Fruit fly (Drosophila melanogaster) whole organism, embryonic: ENCODE results near the gene CG34298.

Source experiments
- Asciz ChIP-seq: fragments of 200-800 bp; sonication (Bioruptor generic); optimal IDR thresholded peaks from 2 replicates; lab custom pipeline; 2017; ENCODE audit warnings: missing biosample characterization, mild to moderate bottlenecking, missing genetic modification characterization, missing genetic modification reagents
- Bdp1 ChIP-seq: fragments of 200-800 bp; sonication (Bioruptor generic); optimal IDR thresholded peaks from 3 replicates; lab custom pipeline; 2016; ENCODE audit warnings: missing biosample characterization, missing genetic modification characterization
- CG10274 ChIP-seq: fragments of 200-800 bp; sonication (Bioruptor generic); optimal IDR thresholded peaks from 3 replicates; lab custom pipeline; 2017; ENCODE audit warnings: missing biosample characterization, mild to moderate bottlenecking, missing genetic modification characterization
- CG11398 ChIP-seq: fragments of 200-800 bp; sonication (Bioruptor generic); optimal IDR thresholded peaks from 2 replicates; lab custom pipeline; 2016; ENCODE audit warnings: missing biosample characterization, missing genetic modification characterization
- CG12155 ChIP-seq: fragments of 200-800 bp; sonication (Bioruptor generic); optimal IDR thresholded peaks from 3 replicates; lab custom pipeline; 2016; ENCODE audit warnings: missing biosample characterization, missing genetic modification characterization
- CG13775 ChIP-seq: fragments of 200-800 bp; sonication (Bioruptor generic); optimal IDR thresholded peaks from 3 replicates; lab custom pipeline; 2017; ENCODE audit warnings: missing biosample characterization, mild to moderate bottlenecking, missing genetic modification characterization
- CG17912 ChIP-seq: fragments of 200-800 bp; sonication (Bioruptor generic); optimal IDR thresholded peaks from 2 replicates; lab custom pipeline; 2018; ENCODE audit warnings: missing biosample characterization, mild to moderate bottlenecking, missing genetic modification characterization
- CG18011 ChIP-seq: fragments of 200-800 bp; sonication (Bioruptor generic); optimal IDR thresholded peaks from 2 replicates; lab custom pipeline; 2017; ENCODE audit warnings: missing biosample characterization, missing genetic modification characterization, mild to moderate bottlenecking, moderate library complexity, missing genotype
- CG2116 ChIP-seq: fragments of 200-800 bp; sonication (Bioruptor generic); optimal IDR thresholded peaks from 3 replicates; lab custom pipeline; 2018; ENCODE audit warnings: missing biosample characterization, mild to moderate bottlenecking, missing genetic modification characterization
- CG2120 ChIP-seq: fragments of 200-800 bp; sonication (Bioruptor generic); optimal IDR thresholded peaks from 3 replicates; lab custom pipeline; 2016; ENCODE audit warnings: missing biosample characterization, missing genetic modification characterization
- CG2889 ChIP-seq: fragments of 200-800 bp; sonication (Bioruptor generic); IDR thresholded peaks from 3 replicates; pipeline ENCODE4 v1.3.6; 2022; ENCODE audit warnings: missing biosample characterization, missing genetic modification characterization
- CG30403 ChIP-seq: fragments of 200-800 bp; sonication (Bioruptor generic); optimal IDR thresholded peaks from 3 replicates; lab custom pipeline; 2016; ENCODE audit warnings: missing biosample characterization, missing genetic modification characterization
- CG34376 ChIP-seq: fragments of 200-800 bp; sonication (Bioruptor generic); optimal IDR thresholded peaks from 2 replicates; lab custom pipeline; 2018; ENCODE audit warnings: missing biosample characterization, mild to moderate bottlenecking, missing genetic modification characterization
- CG4730 ChIP-seq: fragments of 200-800 bp; sonication (Bioruptor generic); IDR thresholded peaks from 2 replicates; pipeline ENCODE4 v1.3.6; 2022; ENCODE audit warnings: missing biosample characterization, missing genetic modification characterization
- CG5953 ChIP-seq: fragments of 200-800 bp; sonication (Bioruptor generic); IDR thresholded peaks from 2 replicates; pipeline ENCODE4 v1.3.6; 2022; ENCODE audit warnings: missing biosample characterization, missing genetic modification characterization
- CG6689 ChIP-seq: fragments of 200-800 bp; sonication (Bioruptor generic); IDR thresholded peaks from 2 replicates; pipeline ENCODE4 v1.3.6; 2022; ENCODE audit warnings: missing biosample characterization, missing genetic modification characterization
- CG6813 ChIP-seq: fragments of 200-800 bp; sonication (Bioruptor generic); optimal IDR thresholded peaks from 2 replicates; lab custom pipeline; 2017; ENCODE audit warnings: missing biosample characterization, missing genetic modification characterization, mild to moderate bottlenecking, moderate library complexity, missing genetic modification reagents
- CG7745 ChIP-seq: fragments of 200-800 bp; sonication (Bioruptor generic); optimal IDR thresholded peaks from 2 replicates; lab custom pipeline; 2018; ENCODE audit warnings: missing biosample characterization, mild to moderate bottlenecking, missing genetic modification characterization, moderate library complexity
- Dll ChIP-seq: fragments of 200-800 bp; sonication (Bioruptor generic); IDR thresholded peaks from 4 replicates; pipeline ENCODE4 v1.3.6; 2022; ENCODE audit warnings: missing biosample characterization, missing genetic modification characterization; ENCODE audit not compliant: partially characterized antibody
- Doc3 ChIP-seq: fragments of 200-800 bp; sonication (Bioruptor generic); IDR thresholded peaks from 3 replicates; pipeline ENCODE4 v1.3.6; 2022; ENCODE audit warnings: missing biosample characterization, missing genetic modification characterization; ENCODE audit not compliant: partially characterized antibody
- Dp ChIP-seq: fragments of 200-800 bp; sonication (Bioruptor generic); optimal IDR thresholded peaks from 2 replicates; lab custom pipeline; 2018; ENCODE audit warnings: missing biosample characterization, mild to moderate bottlenecking, missing genetic modification characterization, moderate library complexity
- Gsc ChIP-seq: fragments of 200-800 bp; sonication (Bioruptor generic); IDR thresholded peaks from 2 replicates; pipeline ENCODE4 v1.3.6; 2022; ENCODE audit warnings: missing biosample characterization, missing genetic modification characterization
- HmgD ChIP-seq: fragments of 200-800 bp; sonication (Bioruptor generic); optimal IDR thresholded peaks from 3 replicates; lab custom pipeline; 2016; ENCODE audit warnings: missing biosample characterization, missing genetic modification characterization
- Hmr ChIP-seq: fragments of 200-800 bp; sonication (Bioruptor generic); optimal IDR thresholded peaks from 3 replicates; lab custom pipeline; 2017; ENCODE audit warnings: mild to moderate bottlenecking, missing biosample characterization, missing genetic modification reagents, missing genetic modification characterization
- Oli ChIP-seq: fragments of 200-800 bp; sonication (Bioruptor generic); optimal IDR thresholded peaks from 2 replicates; lab custom pipeline; 2018; ENCODE audit warnings: missing biosample characterization, mild to moderate bottlenecking, missing genetic modification characterization, moderate library complexity
- Optix ChIP-seq: fragments of 200-800 bp; sonication (Bioruptor generic); IDR thresholded peaks from 3 replicates; pipeline ENCODE4 v1.3.6; 2022; ENCODE audit warnings: missing biosample characterization, missing genetic modification characterization
- Scr ChIP-seq: fragments of 200-800 bp; sonication (Bioruptor generic); IDR thresholded peaks from 2 replicates; pipeline ENCODE4 v1.3.6; 2022; ENCODE audit warnings: missing biosample characterization, missing genetic modification characterization; ENCODE audit not compliant: partially characterized antibody
- Sin3A ChIP-seq: fragments of >200 bp; optimal IDR thresholded peaks from 2 replicates; lab custom pipeline; 2018
- Sry-β ChIP-seq: fragments of 200-800 bp; sonication (Bioruptor generic); optimal IDR thresholded peaks from 2 replicates; lab custom pipeline; 2018; ENCODE audit warnings: missing biosample characterization, mild to moderate bottlenecking, missing genetic modification characterization, moderate library complexity
- Xrp1 ChIP-seq: fragments of 200-800 bp; sonication (Bioruptor generic); IDR thresholded peaks from 2 replicates; pipeline ENCODE4 v1.3.6; 2022; ENCODE audit warnings: missing biosample characterization, missing genetic modification characterization
- ab ChIP-seq: fragments of 200-800 bp; sonication (Bioruptor generic); optimal IDR thresholded peaks from 2 replicates; lab custom pipeline; 2016; ENCODE audit warnings: missing biosample characterization, missing genetic modification characterization
- amos ChIP-seq: fragments of 200-800 bp; sonication (Bioruptor generic); IDR thresholded peaks from 2 replicates; pipeline ENCODE4 v1.3.6; 2022; ENCODE audit warnings: missing biosample characterization, missing genetic modification characterization; ENCODE audit not compliant: partially characterized antibody
- ash1 ChIP-seq: fragments of 200-800 bp; sonication (Bioruptor generic); optimal IDR thresholded peaks from 2 replicates; lab custom pipeline; 2018; ENCODE audit warnings: missing biosample characterization, mild to moderate bottlenecking, missing genetic modification characterization
- bigmax ChIP-seq: fragments of 200-800 bp; sonication (Bioruptor generic); optimal IDR thresholded peaks from 2 replicates; lab custom pipeline; 2018; ENCODE audit warnings: missing biosample characterization, mild to moderate bottlenecking, missing genetic modification characterization
- chinmo ChIP-seq: fragments of 200-800 bp; sonication (Bioruptor generic); IDR thresholded peaks from 4 replicates; pipeline ENCODE4 v1.3.6; 2022; ENCODE audit warnings: missing biosample characterization, missing genetic modification characterization; ENCODE audit not compliant: partially characterized antibody
- dysf ChIP-seq: fragments of 200-800 bp; sonication (Bioruptor generic); IDR thresholded peaks from 3 replicates; pipeline ENCODE4 v1.3.6; 2022; ENCODE audit warnings: missing biosample characterization, missing genetic modification characterization
- emc ChIP-seq: fragments of 200-800 bp; sonication (Bioruptor generic); optimal IDR thresholded peaks from 2 replicates; lab custom pipeline; 2016; ENCODE audit warnings: missing biosample characterization, missing genetic modification characterization
- ftz-f1 ChIP-seq: fragments of 200-800 bp; sonication (Bioruptor generic); optimal IDR thresholded peaks from 2 replicates; lab custom pipeline; 2016; ENCODE audit warnings: missing biosample characterization, missing genetic modification characterization
- grau ChIP-seq: fragments of 200-800 bp; optimal IDR thresholded peaks from 3 replicates; lab custom pipeline; 2019; ENCODE audit warnings: missing biosample characterization, mild to moderate bottlenecking, missing genetic modification characterization, moderate library complexity
- hbn ChIP-seq: fragments of 200-800 bp; sonication (Bioruptor generic); IDR thresholded peaks from 2 replicates; pipeline ENCODE4 v1.3.6; 2022; ENCODE audit warnings: missing biosample characterization, missing genetic modification characterization; ENCODE audit not compliant: partially characterized antibody
- hkb ChIP-seq, 2 experiments: fragments of 200-800 bp in 1 of 2; fragments of >200 bp in 1 of 2; sonication (Bioruptor generic) in 1 of 2; IDR thresholded peaks in 1 of 2; optimal IDR thresholded peaks in 1 of 2; 2 replicates each; pipeline versions ENCODE4 v1.3.6 to Lab custom; 2017 to 2022; ENCODE audit warnings: missing biosample characterization in 1 of 2, missing genetic modification characterization in 1 of 2
- jigr1 ChIP-seq: fragments of 200-800 bp; sonication (Bioruptor generic); IDR thresholded peaks from 3 replicates; pipeline ENCODE4 v1.3.6; 2022; ENCODE audit warnings: missing biosample characterization, missing genetic modification characterization
- maf-S ChIP-seq: fragments of 200-800 bp; sonication (Bioruptor generic); optimal IDR thresholded peaks from 2 replicates; lab custom pipeline; 2016; ENCODE audit warnings: missing biosample characterization, missing genetic modification characterization
- nom ChIP-seq: fragments of 200-800 bp; sonication (Bioruptor generic); optimal IDR thresholded peaks from 2 replicates; lab custom pipeline; 2017; ENCODE audit warnings: missing biosample characterization, missing genetic modification characterization, mild to moderate bottlenecking, moderate library complexity, missing genetic modification reagents
- otp ChIP-seq: fragments of 200-800 bp; sonication (Bioruptor generic); IDR thresholded peaks from 3 replicates; pipeline ENCODE4, ENCODE4 v1.3.6; 2022; ENCODE audit warnings: missing biosample characterization, missing genetic modification characterization
- sd ChIP-seq: fragments of 200-800 bp; sonication (Bioruptor generic); optimal IDR thresholded peaks from 3 replicates; lab custom pipeline; 2018; ENCODE audit warnings: missing biosample characterization, mild to moderate bottlenecking, missing genetic modification characterization, moderate library complexity
- so ChIP-seq: fragments of 200-800 bp; sonication (Bioruptor generic); IDR thresholded peaks from 3 replicates; pipeline ENCODE4 v1.3.6; 2022; ENCODE audit warnings: missing biosample characterization, missing genetic modification characterization
- sqz ChIP-seq: fragments of 200-800 bp; sonication (Bioruptor generic); optimal IDR thresholded peaks from 3 replicates; lab custom pipeline; 2018; ENCODE audit warnings: missing biosample characterization, mild to moderate bottlenecking, missing genetic modification characterization
- sug ChIP-seq: fragments of 200-800 bp; optimal IDR thresholded peaks from 2 replicates; lab custom pipeline; 2019; ENCODE audit warnings: missing biosample characterization, mild to moderate bottlenecking, missing genetic modification characterization, moderate library complexity
- tgo ChIP-seq: fragments of 200-800 bp; sonication (Bioruptor generic); IDR thresholded peaks from 3 replicates; pipeline ENCODE4 v1.3.6; 2022; ENCODE audit warnings: missing biosample characterization, missing genetic modification characterization
- vfl ChIP-seq: fragments of 200-800 bp; sonication (Bioruptor generic); optimal IDR thresholded peaks from 2 replicates; lab custom pipeline; 2016; ENCODE audit warnings: missing biosample characterization, missing genetic modification characterization

The CG34298 gene

DNA sequence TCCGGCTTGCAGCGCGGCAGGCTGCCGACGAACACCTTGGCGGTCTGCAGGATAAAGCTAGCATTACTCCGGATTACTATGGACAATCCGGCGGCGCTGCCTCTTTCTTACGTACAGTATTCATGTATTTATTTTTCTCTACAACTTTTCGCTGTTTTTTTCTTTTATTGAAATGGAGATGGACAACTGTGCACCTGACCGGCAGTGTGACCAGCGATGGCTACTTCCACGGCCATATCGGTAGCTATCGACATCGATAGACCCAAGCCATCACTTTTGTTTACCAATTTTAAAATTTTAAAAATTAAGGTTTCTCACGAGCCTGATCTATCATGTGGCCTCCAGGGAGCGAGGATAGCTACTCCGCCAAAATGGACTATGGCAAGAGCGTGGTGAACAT, 4.6 kb upstream of the CG34298 start, which contains the start of the genes CG7903 and Sas-6 (continued):
- no peak for TF ChIP-seq ab (GFP tag; lab: Kevin White, UChicago)
- no peak for TF ChIP-seq CG7745 (tag; lab: Kevin White, UChicago)
- TF ChIP-seq CG6813 (GFP tag; lab: Kevin White, UChicago) = no peak
- TF ChIP-seq CG2116 (GFP tag; lab: Kevin White, UChicago) = peak; percentile 92
- no peak for TF ChIP-seq ftz-f1 (GFP tag; lab: Kevin White, UChicago)
- TF ChIP-seq CG2889 (GFP tag; lab: Robert Waterston, UW) = no peak
- TF ChIP-seq ash1 (GFP tag; lab: Kevin White, UChicago) = no peak
- TF ChIP-seq CG4730 (GFP tag; lab: Robert Waterston, UW) = no peak
- TF ChIP-seq Dll = peak; percentile 73
- TF ChIP-seq Doc3 (GFP tag; lab: Robert Waterston, UW) = peak; percentile 60; the same call in 2 of the 3 replicates
- no peak for TF ChIP-seq Xrp1 (GFP tag; lab: Robert Waterston, UW)
- TF ChIP-seq emc (GFP tag; lab: Kevin White, UChicago) = no peak
- no peak for TF ChIP-seq CG34376
- TF ChIP-seq sug (tag; lab: Kevin White, UChicago) = no peak
- TF ChIP-seq grau (tag; lab: Kevin White, UChicago) = no peak
- TF ChIP-seq nom (GFP tag; lab: Kevin White, UChicago) = no peak
- TF ChIP-seq sqz (GFP tag; lab: Kevin White, UChicago) = no peak
- TF ChIP-seq hbn = peak; percentile 72
- peak; percentile 67 for TF ChIP-seq Dp (GFP tag; lab: Kevin White, UChicago)
- TF ChIP-seq CG10274 = no peak
- TF ChIP-seq dysf (GFP tag; lab: Robert Waterston, UW) = no peak
- TF ChIP-seq CG18011 (GFP tag; lab: Kevin White, UChicago) = no peak
- peak; percentile 78 for TF ChIP-seq amos
- TF ChIP-seq otp = no peak
- TF ChIP-seq maf-S = no peak
- TF ChIP-seq CG30403 (GFP tag; lab: Kevin White, UChicago) = peak; percentile 2
- TF ChIP-seq HmgD = no peak
- TF ChIP-seq so (GFP tag; lab: Robert Waterston, UW) = no peak
- TF ChIP-seq CG6689 (GFP tag; lab: Robert Waterston, UW) = no peak
- TF ChIP-seq Sin3A (lab: Kevin White, UChicago) = peak; percentile 63
- TF ChIP-seq Bdp1 = no peak
- TF ChIP-seq Sry-β (GFP tag; lab: Kevin White, UChicago) = no peak
- no peak for TF ChIP-seq Asciz (GFP tag; lab: Kevin White, UChicago)
- TF ChIP-seq CG11398 = no peak
- TF ChIP-seq hkb (optimal IDR thresholded peaks at IDR 0.05; lab: Kevin White, UChicago) = no peak
- TF ChIP-seq hkb (GFP tag; IDR thresholded peaks at IDR 0.05; lab: Robert Waterston, UW) = no peak
- TF ChIP-seq vfl = no peak
- TF ChIP-seq sd = no peak
- no peak for TF ChIP-seq Oli (tag; lab: Kevin White, UChicago)
- no peak for TF ChIP-seq Optix (GFP tag; lab: Robert Waterston, UW)
- no peak for TF ChIP-seq CG12155
- TF ChIP-seq Scr (GFP tag; lab: Robert Waterston, UW) = peak; percentile 75
- TF ChIP-seq tgo (GFP tag; lab: Robert Waterston, UW) = no peak
- TF ChIP-seq CG17912 = no peak
- no peak for TF ChIP-seq CG13775 (GFP tag; lab: Kevin White, UChicago)
- no peak for TF ChIP-seq Hmr (GFP tag; lab: Kevin White, UChicago)
- TF ChIP-seq CG2120 = no peak
- no peak for TF ChIP-seq Gsc
- TF ChIP-seq jigr1 (GFP tag; lab: Robert Waterston, UW) = no peak
- TF ChIP-seq chinmo (GFP tag; lab: Robert Waterston, UW) = peak; percentile 65; the same call in 1 of the 4 replicates
- TF ChIP-seq CG5953 (GFP tag; lab: Robert Waterston, UW) = no peak
- TF ChIP-seq bigmax (GFP tag; lab: Kevin White, UChicago) = no peak
